Worm (Caenorhabditis elegans): ENCODE results near the gene kin-21.

- TF ChIP-seq B0336.3 (GFP tag; IDR thresholded peaks at IDR 0.05) (no peak), Y56A3A.18 (GFP tag; IDR thresholded peaks at IDR 0.05) (no peak), repo-1 (tag; optimal IDR thresholded peaks at IDR 0.05) (no peak), unc-130 (GFP tag; optimal IDR thresholded peaks at IDR 0.05) (no peak), unc-62 (GFP tag; optimal IDR thresholded peaks at IDR 0.05) (no peak), pha-4 (tag; optimal IDR thresholded peaks at IDR 0.05) (no peak), ekl-4 (GFP tag; IDR thresholded peaks at IDR 0.05) (no peak), hlh-26 (GFP tag; conservative IDR thresholded peaks at IDR 0.05) (no peak), dpl-1 (GFP tag; optimal IDR thresholded peaks at IDR 0.05) (no peak), somi-1 (GFP tag; optimal IDR thresholded peaks at IDR 0.05) (no peak), nfya-1 (tag; optimal IDR thresholded peaks at IDR 0.05; ENCODE audit: borderline replicate concordance, insufficient read depth) (no peak), gei-17 (GFP tag; optimal IDR thresholded peaks at IDR 0.05) (no peak)
Observed at ce11 chrIV:9811487-9811886, 21.2 kb upstream of the kin-21 start.
